Fruit fly (Drosophila melanogaster) whole organism, embryonic: ENCODE measurements around the gene AP-1sigma.

Source experiments
- CG10979 ChIP-seq: fragments of 200-800 bp; sonication (Bioruptor generic); optimal IDR thresholded peaks from 2 replicates; lab custom pipeline; 2018; ENCODE audit warnings: missing biosample characterization, mild to moderate bottlenecking, missing genetic modification characterization, moderate library complexity
- CG12769 ChIP-seq: fragments of 200-800 bp; sonication (Bioruptor generic); optimal IDR thresholded peaks from 2 replicates; lab custom pipeline; 2019; ENCODE audit warnings: missing biosample characterization, mild to moderate bottlenecking, missing genetic modification characterization, moderate library complexity
- CG13287 ChIP-seq: fragments of 200-800 bp; sonication (Bioruptor generic); IDR thresholded peaks from 2 replicates; pipeline ENCODE4 v1.3.6; 2022; ENCODE audit warnings: missing biosample characterization, missing genetic modification characterization; ENCODE audit not compliant: partially characterized antibody
- CG13424 ChIP-seq: fragments of 200-800 bp; sonication (Bioruptor generic); optimal IDR thresholded peaks from 2 replicates; lab custom pipeline; 2019; ENCODE audit warnings: missing biosample characterization, mild to moderate bottlenecking, missing genetic modification characterization, moderate library complexity
- CG14050 ChIP-seq: fragments of 200-800 bp; sonication (Bioruptor generic); IDR thresholded peaks from 3 replicates; pipeline ENCODE4 v1.3.6; 2022; ENCODE audit warnings: missing biosample characterization, missing genetic modification characterization
- CG16813 ChIP-seq: fragments of 200-800 bp; sonication (Bioruptor generic); IDR thresholded peaks from 3 replicates; pipeline ENCODE4 v1.3.6; 2022; ENCODE audit warnings: missing biosample characterization, missing genetic modification characterization; ENCODE audit not compliant: partially characterized antibody
- CG16815 ChIP-seq: fragments of 200-800 bp; sonication (Bioruptor generic); optimal IDR thresholded peaks from 3 replicates; lab custom pipeline; 2017; ENCODE audit warnings: missing biosample characterization, mild to moderate bottlenecking, missing genetic modification characterization
- CG16863 ChIP-seq: fragments of 200-800 bp; sonication (Bioruptor generic); optimal IDR thresholded peaks from 3 replicates; lab custom pipeline; 2016; ENCODE audit warnings: missing biosample characterization, missing genetic modification characterization
- CG17361 ChIP-seq: fragments of 200-800 bp; sonication (Bioruptor generic); IDR thresholded peaks from 3 replicates; pipeline ENCODE4 v1.3.6; 2022; ENCODE audit warnings: missing biosample characterization, missing genetic modification characterization
- CG17802 ChIP-seq: fragments of 200-800 bp; sonication (Bioruptor generic); optimal IDR thresholded peaks from 2 replicates; lab custom pipeline; 2018; ENCODE audit warnings: missing biosample characterization, mild to moderate bottlenecking, missing genetic modification characterization, moderate library complexity
- CG18599 ChIP-seq: fragments of 200-800 bp; sonication (Bioruptor generic); optimal IDR thresholded peaks from 3 replicates; lab custom pipeline; 2017; ENCODE audit warnings: missing biosample characterization, missing genetic modification characterization, mild to moderate bottlenecking, moderate library complexity, missing genetic modification reagents
- CG18619 ChIP-seq: fragments of 200-800 bp; sonication (Bioruptor generic); optimal IDR thresholded peaks from 3 replicates; lab custom pipeline; 2017; ENCODE audit warnings: missing biosample characterization, mild to moderate bottlenecking, missing genetic modification characterization
- CG3281 ChIP-seq: fragments of 200-800 bp; sonication (Bioruptor generic); optimal IDR thresholded peaks from 3 replicates; lab custom pipeline; 2017; ENCODE audit warnings: missing biosample characterization, mild to moderate bottlenecking, missing genetic modification characterization
- CG6254 ChIP-seq: fragments of 200-800 bp; sonication (Bioruptor generic); optimal IDR thresholded peaks from 3 replicates; lab custom pipeline; 2017; ENCODE audit warnings: mild to moderate bottlenecking, missing biosample characterization, missing genetic modification reagents, missing genetic modification characterization
- CG7987 ChIP-seq: fragments of 200-800 bp; sonication (Bioruptor generic); optimal IDR thresholded peaks from 2 replicates; lab custom pipeline; 2018; ENCODE audit warnings: missing biosample characterization, mild to moderate bottlenecking, missing genetic modification characterization, moderate library complexity
- CG9876 ChIP-seq: fragments of 200-800 bp; sonication (Bioruptor generic); optimal IDR thresholded peaks from 2 replicates; lab custom pipeline; 2016; ENCODE audit warnings: missing biosample characterization, missing genetic modification characterization
- Dip3 ChIP-seq: fragments of 200-800 bp; sonication (Bioruptor generic); optimal IDR thresholded peaks from 3 replicates; lab custom pipeline; 2016; ENCODE audit warnings: missing biosample characterization, missing genetic modification characterization
- Gug ChIP-seq: fragments of 200-800 bp; sonication (Bioruptor generic); IDR thresholded peaks from 4 replicates; pipeline ENCODE4 v1.3.6; 2022; ENCODE audit warnings: missing biosample characterization, missing genetic modification characterization
- Hey ChIP-seq: fragments of 200-800 bp; sonication (Bioruptor generic); optimal IDR thresholded peaks from 3 replicates; lab custom pipeline; 2018; ENCODE audit warnings: missing biosample characterization, mild to moderate bottlenecking, missing genetic modification characterization
- Hmx ChIP-seq: fragments of 200-800 bp; sonication (Bioruptor generic); optimal IDR thresholded peaks from 2 replicates; lab custom pipeline; 2016; ENCODE audit warnings: missing biosample characterization, missing genetic modification characterization
- MTF-1 ChIP-seq: fragments of 200-800 bp; sonication (Bioruptor generic); optimal IDR thresholded peaks from 2 replicates; lab custom pipeline; 2018; ENCODE audit warnings: missing biosample characterization, mild to moderate bottlenecking, missing genetic modification characterization, borderline replicate concordance
- NC2α ChIP-seq: fragments of 200-800 bp; sonication (Bioruptor generic); optimal IDR thresholded peaks from 2 replicates; lab custom pipeline; 2016; ENCODE audit warnings: missing biosample characterization, missing genetic modification characterization
- Nf-YC ChIP-seq: fragments of 200-800 bp; optimal IDR thresholded peaks from 3 replicates; lab custom pipeline; 2019; ENCODE audit warnings: missing biosample characterization, mild to moderate bottlenecking, missing genetic modification characterization, moderate library complexity
- Ravus ChIP-seq: fragments of 200-800 bp; sonication (Bioruptor generic); IDR thresholded peaks from 2 replicates; pipeline ENCODE4 v1.3.6; 2022; ENCODE audit warnings: missing biosample characterization, missing genetic modification characterization
- Scr ChIP-seq: fragments of 200-800 bp; sonication (Bioruptor generic); IDR thresholded peaks from 2 replicates; pipeline ENCODE4 v1.3.6; 2022; ENCODE audit warnings: missing biosample characterization, missing genetic modification characterization; ENCODE audit not compliant: partially characterized antibody
- Trl ChIP-seq, 3 experiments: fragments of >200 bp in 2 of 3; fragments of 200-800 bp in 1 of 3; sonication (Bioruptor generic) in 1 of 3; optimal IDR thresholded peaks; 2 replicates in 1 of 3; 3 replicates in 2 of 3; lab custom pipeline; 2016 to 2017; ENCODE audit warnings: missing biosample characterization in 1 of 3, missing genetic modification characterization in 1 of 3
- bowl ChIP-seq: fragments of 200-800 bp; sonication (Bioruptor generic); IDR thresholded peaks from 2 replicates; pipeline ENCODE4 v1.3.6; 2022; ENCODE audit warnings: missing biosample characterization, missing genetic modification characterization
- br ChIP-seq: fragments of >200 bp; optimal IDR thresholded peaks from 2 replicates; lab custom pipeline; 2017
- caup ChIP-seq: fragments of 200-800 bp; sonication (Bioruptor generic); optimal IDR thresholded peaks from 3 replicates; lab custom pipeline; 2017; ENCODE audit warnings: missing biosample characterization, mild to moderate bottlenecking, missing genetic modification characterization, moderate library complexity; ENCODE audit not compliant: severe bottlenecking
- chinmo ChIP-seq: fragments of 200-800 bp; sonication (Bioruptor generic); IDR thresholded peaks from 4 replicates; pipeline ENCODE4 v1.3.6; 2022; ENCODE audit warnings: missing biosample characterization, missing genetic modification characterization; ENCODE audit not compliant: partially characterized antibody
- esg ChIP-seq: fragments of 200-800 bp; sonication (Bioruptor generic); conservative IDR thresholded peaks from 2 replicates; pipeline ENCODE4 v1.3.6; 2022; ENCODE audit warnings: missing biosample characterization, missing genetic modification characterization
- eve ChIP-seq, 2 experiments: fragments of >200 bp; optimal IDR thresholded peaks; 2 replicates each; lab custom pipeline; 2017; ENCODE audit warnings: missing biosample characterization in 2 of 2, missing genetic modification characterization in 2 of 2
- exex ChIP-seq: fragments of 200-800 bp; sonication (Bioruptor generic); optimal IDR thresholded peaks from 4 replicates; lab custom pipeline; 2018; ENCODE audit warnings: missing biosample characterization, mild to moderate bottlenecking, missing genetic modification characterization, moderate library complexity
- fd102C ChIP-seq: fragments of 200-800 bp; sonication (Bioruptor generic); optimal IDR thresholded peaks from 2 replicates; lab custom pipeline; 2018; ENCODE audit warnings: missing biosample characterization, mild to moderate bottlenecking, missing genetic modification characterization, moderate library complexity
- fd3F ChIP-seq: fragments of 200-800 bp; sonication (Bioruptor generic); optimal IDR thresholded peaks from 2 replicates; lab custom pipeline; 2018; ENCODE audit warnings: missing biosample characterization, mild to moderate bottlenecking, missing genetic modification characterization, moderate library complexity
- hbn ChIP-seq: fragments of 200-800 bp; sonication (Bioruptor generic); IDR thresholded peaks from 2 replicates; pipeline ENCODE4 v1.3.6; 2022; ENCODE audit warnings: missing biosample characterization, missing genetic modification characterization; ENCODE audit not compliant: partially characterized antibody
- lmd ChIP-seq: fragments of 200-800 bp; sonication (Bioruptor generic); IDR thresholded peaks from 2 replicates; pipeline ENCODE4 v1.3.6; 2022; ENCODE audit warnings: missing biosample characterization, missing genetic modification characterization
- maf-S ChIP-seq: fragments of 200-800 bp; sonication (Bioruptor generic); optimal IDR thresholded peaks from 2 replicates; lab custom pipeline; 2016; ENCODE audit warnings: missing biosample characterization, missing genetic modification characterization
- mirr ChIP-seq: fragments of 200-800 bp; sonication (Bioruptor generic); optimal IDR thresholded peaks from 3 replicates; lab custom pipeline; 2018; ENCODE audit warnings: missing biosample characterization, mild to moderate bottlenecking, missing genetic modification characterization
- org-1 ChIP-seq: fragments of 200-800 bp; sonication (Bioruptor generic); optimal IDR thresholded peaks from 2 replicates; lab custom pipeline; 2017; ENCODE audit warnings: missing biosample characterization, missing genetic modification characterization
- phol ChIP-seq: fragments of 200-800 bp; sonication (Bioruptor generic); optimal IDR thresholded peaks from 3 replicates; lab custom pipeline; 2018; ENCODE audit warnings: missing biosample characterization, mild to moderate bottlenecking, missing genetic modification characterization, moderate library complexity
- tup ChIP-seq: fragments of 200-800 bp; sonication (Bioruptor generic); optimal IDR thresholded peaks from 2 replicates; lab custom pipeline; 2016; ENCODE audit warnings: missing biosample characterization, mild to moderate bottlenecking, missing genetic modification characterization, moderate library complexity
- usp ChIP-seq: fragments of >200 bp; optimal IDR thresholded peaks from 2 replicates; lab custom pipeline; 2017; ENCODE audit warnings: missing biosample characterization, missing genetic modification characterization
- vvl ChIP-seq: fragments of 200-800 bp; sonication (Bioruptor generic); IDR thresholded peaks from 2 replicates; pipeline ENCODE4 v1.3.6; 2022; ENCODE audit warnings: missing biosample characterization, missing genetic modification characterization
- wek ChIP-seq: fragments of 200-800 bp; sonication (Bioruptor generic); optimal IDR thresholded peaks from 3 replicates; lab custom pipeline; 2018; ENCODE audit warnings: missing biosample characterization, mild to moderate bottlenecking, missing genetic modification characterization, moderate library complexity
- z ChIP-seq: fragments of 200-800 bp; sonication (Bioruptor generic); IDR thresholded peaks from 3 replicates; pipeline ENCODE4 v1.3.6; 2022; ENCODE audit warnings: missing biosample characterization, missing genetic modification characterization
- zfh1 ChIP-seq: fragments of 200-800 bp; sonication (Bioruptor generic); IDR thresholded peaks from 3 replicates; pipeline ENCODE4 v1.3.6; 2022; ENCODE audit warnings: missing biosample characterization, missing genetic modification characterization

The AP-1sigma gene

dm6 chr3R:23933684-23934575 is 24.5 kb upstream of the AP-1sigma start, which contains the start of gene CG5854 (continued):
- TF ChIP-seq zfh1 (GFP tag; lab: Robert Waterston, UW) (peak; percentile 92), CG7987 (peak; percentile 59), caup (GFP tag; lab: Kevin White, UChicago) (peak; percentile 70), CG14050 (GFP tag; lab: Robert Waterston, UW) (peak; percentile 35; the same call in 1 of the 3 replicates), CG13424 (tag; lab: Kevin White, UChicago) (peak; percentile 69), CG9876 (peak; percentile 73), fd102C (GFP tag; lab: Kevin White, UChicago) (no peak), CG18599 (GFP tag; lab: Kevin White, UChicago) (peak; percentile 86), Dip3 (GFP tag; lab: Kevin White, UChicago) (peak; percentile 32), CG16863 (GFP tag; lab: Kevin White, UChicago) (peak; percentile 86), chinmo (GFP tag; lab: Robert Waterston, UW) (peak; percentile 83; the same call in 1 of the 4 replicates), Scr (no peak), CG16815 (GFP tag; lab: Kevin White, UChicago) (peak; percentile 47), esg (GFP tag; lab: Robert Waterston, UW) (peak; percentile 70), org-1 (GFP tag; lab: Kevin White, UChicago) (peak; percentile 73), CG6254 (GFP tag; lab: Kevin White, UChicago) (peak; percentile 70), fd3F (GFP tag; lab: Kevin White, UChicago) (peak; percentile 21), CG18619 (GFP tag; lab: Kevin White, UChicago) (peak; percentile 53), phol (tag; lab: Kevin White, UChicago) (peak; percentile 72), CG16813 (peak; percentile 38; the same call in 1 of the 3 replicates), CG3281 (GFP tag; lab: Kevin White, UChicago) (peak; percentile 79), Hmx (GFP tag; lab: Kevin White, UChicago) (no peak), Ravus (no peak; the same call in 1 of the 2 replicates), exex (tag; lab: Kevin White, UChicago) (no peak), MTF-1 (GFP tag; lab: Kevin White, UChicago) (peak; percentile 66), vvl (GFP tag; lab: Robert Waterston, UW) (peak; percentile 88), Nf-YC (peak; percentile 4), usp (GFP tag; lab: Kevin White, UChicago) (no peak), CG17361 (GFP tag; lab: Robert Waterston, UW) (peak; percentile 73), hbn (no peak), maf-S (GFP tag; lab: Kevin White, UChicago) (peak; percentile 42), Trl (optimal IDR thresholded peaks at IDR 0.05; lab: Kevin White, UChicago) (no peak), Trl (GFP tag; optimal IDR thresholded peaks at IDR 0.05; lab: Kevin White, UChicago) (peak; percentile 76), bowl (GFP tag; lab: Robert Waterston, UW) (peak; percentile 38; the same call in 1 of the 2 replicates), z (GFP tag; lab: Robert Waterston, UW) (0 out of 3 replicates have a peak, but pooled peaks have one; percentile 42), br (no peak), CG13287 (peak; percentile 32; the same call in 1 of the 2 replicates), eve (GFP tag; optimal IDR thresholded peaks at IDR 0.05; lab: Kevin White, UChicago) (no peak), CG12769 (tag; lab: Kevin White, UChicago) (peak; percentile 78), NC2α (peak; percentile 68), Hey (tag; lab: Kevin White, UChicago) (peak; percentile 24), tup (peak; percentile 62), CG17802 (peak; percentile 55), wek (peak; percentile 42), CG10979 (tag; lab: Kevin White, UChicago) (peak; percentile 73), Gug (GFP tag; lab: Robert Waterston, UW) (peak; percentile 68; the same call in 2 of the 4 replicates), mirr (GFP tag; lab: Kevin White, UChicago) (no peak), lmd (GFP tag; lab: Robert Waterston, UW) (peak; percentile 59)
